Worm (Caenorhabditis elegans): Measurements from ENCODE around the gene srw-16.

Gene srw-16

ce11 chrV:15241259-15241658 lies 33.4 kb downstream of the srw-16 start, which contains the start of gene chil-12:
Gene chil-12, plus strand, starts transcription at chrV:15241559.
- TF ChIP-seq ceh-82 (tag; optimal IDR thresholded peaks at IDR 0.05) = no peak

DNA sequence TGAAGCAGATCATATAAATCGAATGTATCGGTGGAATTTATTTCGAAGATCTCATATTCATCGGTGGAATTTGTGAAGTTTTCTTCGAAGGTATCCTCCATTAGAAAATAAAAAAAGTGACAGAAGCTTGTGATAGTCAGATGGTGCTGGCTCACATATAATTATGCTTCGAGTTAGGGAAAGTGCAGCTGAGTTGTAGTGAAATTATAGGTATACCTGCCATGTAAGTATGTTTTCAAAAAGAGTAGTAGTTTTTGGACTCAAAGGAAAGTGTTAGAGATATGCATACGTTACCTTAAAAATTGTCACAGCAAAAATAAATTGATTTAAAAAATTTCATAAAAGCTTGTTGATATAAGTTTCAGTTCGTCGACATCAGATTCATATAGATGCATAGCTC lies 34.4 kb downstream of the srw-16 start, which contains the start of gene srw-11:
Gene srw-11, minus strand, starts transcription at position 101 of the 400 bp plus-strand sequence.
- TF ChIP-seq daf-12 (tag; optimal IDR thresholded peaks at IDR 0.05) = no peak
- no peak for TF ChIP-seq fkh-2 (tag; optimal IDR thresholded peaks at IDR 0.05)
- no peak for TF ChIP-seq egl-5 (tag; optimal IDR thresholded peaks at IDR 0.05)

ce11 chrV:15238552-15238951 lies 36.1 kb downstream of the srw-16 start, which contains the start of gene srw-12:
Gene srw-12, minus strand, starts transcription at chrV:15238652.
- no peak for TF ChIP-seq sea-2 (GFP tag; optimal IDR thresholded peaks at IDR 0.05)
- no peak for TF ChIP-seq elt-2 (tag; optimal IDR thresholded peaks at IDR 0.05)
- TF ChIP-seq elt-3 (tag; optimal IDR thresholded peaks at IDR 0.05) = no peak
- no peak for TF ChIP-seq nhr-28 (tag; optimal IDR thresholded peaks at IDR 0.05)
- TF ChIP-seq fkh-2 (tag; optimal IDR thresholded peaks at IDR 0.05) = no peak
- no peak for TF ChIP-seq egl-5 (tag; optimal IDR thresholded peaks at IDR 0.05)

ce11 chrV:15235661-15236060 lies 39.0 kb downstream of the srw-16 start, which contains the start of gene nhr-164:
Gene nhr-164, minus strand, starts transcription at chrV:15235761.
- TF ChIP-seq fos-1 (tag; optimal IDR thresholded peaks at IDR 0.05) (no peak), nhr-77 (tag; optimal IDR thresholded peaks at IDR 0.05) (no peak), egl-27 (tag; optimal IDR thresholded peaks at IDR 0.05) (no peak), nfya-1 (tag; optimal IDR thresholded peaks at IDR 0.05; ENCODE audit: insufficient read depth) (no peak), daf-12 (tag; optimal IDR thresholded peaks at IDR 0.05) (no peak), eor-1 (tag; optimal IDR thresholded peaks at IDR 0.05) (no peak), nhr-43 (tag; optimal IDR thresholded peaks at IDR 0.05; ENCODE audit: poor library complexity, severe bottlenecking) (no peak), skn-1 (tag; optimal IDR thresholded peaks at IDR 0.05) (no peak), mml-1 (tag; optimal IDR thresholded peaks at IDR 0.05) (no peak), nhr-25 (tag; optimal IDR thresholded peaks at IDR 0.05) (no peak), aly-2 (tag; optimal IDR thresholded peaks at IDR 0.05) (no peak), hmg-11 (tag; optimal IDR thresholded peaks at IDR 0.05) (no peak)

DNA sequence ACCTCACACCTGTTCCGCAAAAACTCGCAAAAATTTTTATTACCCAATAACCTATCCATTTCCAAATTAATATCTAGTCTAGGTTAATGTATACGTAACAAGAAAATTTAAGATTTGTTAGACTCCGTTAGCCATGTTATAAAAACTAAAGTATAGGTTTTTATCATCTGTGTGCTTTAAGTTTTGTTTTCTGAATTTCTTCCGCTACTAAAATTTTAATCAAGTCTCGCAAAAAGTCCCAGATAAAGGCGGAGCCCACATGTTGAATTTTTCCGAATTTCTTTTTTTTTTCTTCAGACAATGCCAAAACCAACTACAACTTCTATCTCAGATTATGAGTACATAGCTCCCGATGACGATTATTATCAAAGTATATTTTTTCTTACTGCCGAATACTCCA lies 42.5 kb downstream of the srw-16 start, which contains the start of gene srw-13:
Gene srw-13, plus strand, starts transcription at position 301 of the 400 bp plus-strand sequence.
- no peak for TF ChIP-seq R02D3.7 (tag; optimal IDR thresholded peaks at IDR 0.05)
- no peak for TF ChIP-seq nhr-11 (tag; optimal IDR thresholded peaks at IDR 0.05)
- no peak for TF ChIP-seq nhr-76 (tag; optimal IDR thresholded peaks at IDR 0.05)
- no peak for TF ChIP-seq lsy-12 (tag; optimal IDR thresholded peaks at IDR 0.05)
- TF ChIP-seq unc-62 (GFP tag; optimal IDR thresholded peaks at IDR 0.05) = no peak
- no peak for TF ChIP-seq zag-1 (tag; optimal IDR thresholded peaks at IDR 0.05)
- TF ChIP-seq nfya-1 (tag; optimal IDR thresholded peaks at IDR 0.05; ENCODE audit: insufficient read depth) = no peak

DNA sequence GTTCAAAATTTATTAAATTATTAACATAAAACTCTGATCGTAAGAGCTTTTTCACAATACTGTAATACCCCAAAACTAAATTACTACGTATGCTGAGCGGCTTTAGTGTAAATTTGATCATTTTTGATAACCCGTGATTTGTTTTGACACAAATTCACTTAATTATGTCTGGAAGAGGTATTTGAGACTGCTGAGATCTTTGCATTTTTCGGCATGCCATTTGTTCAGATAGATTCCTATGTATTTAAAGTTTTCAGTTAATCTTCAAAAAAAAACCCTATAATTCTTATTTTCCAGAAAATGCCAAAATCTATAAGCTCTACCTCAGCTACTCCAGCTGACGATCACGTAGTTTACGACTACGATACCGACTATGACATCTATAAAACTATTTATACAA lies 44.4 kb downstream of the srw-16 start, which contains the start of gene srw-15:
Gene srw-15, plus strand, starts transcription at position 301 of the 400 bp plus-strand sequence.
- no peak for TF ChIP-seq snpc-4 (tag; optimal IDR thresholded peaks at IDR 0.05)
- no peak for TF ChIP-seq jun-1 (tag; optimal IDR thresholded peaks at IDR 0.05)
- no peak for TF ChIP-seq ztf-11 (tag; optimal IDR thresholded peaks at IDR 0.05)
- no peak for TF ChIP-seq nhr-25 (tag; optimal IDR thresholded peaks at IDR 0.05)
- TF ChIP-seq fkh-10 (GFP tag; optimal IDR thresholded peaks at IDR 0.05) = no peak
- TF ChIP-seq hmg-11 (tag; optimal IDR thresholded peaks at IDR 0.05) = no peak
- TF ChIP-seq fkh-2 (tag; optimal IDR thresholded peaks at IDR 0.05) = no peak
- TF ChIP-seq tbx-2 (tag; optimal IDR thresholded peaks at IDR 0.05) = no peak
- no peak for TF ChIP-seq ama-1 (optimal IDR thresholded peaks at IDR 0.05)
- no peak for TF ChIP-seq nfya-1 (tag; optimal IDR thresholded peaks at IDR 0.05; ENCODE audit: insufficient read depth)
- TF ChIP-seq nhr-12 (tag; optimal IDR thresholded peaks at IDR 0.05) = no peak
- no peak for TF ChIP-seq R02D3.7 (tag; optimal IDR thresholded peaks at IDR 0.05)
- no peak for TF ChIP-seq pha-4 (tag; optimal IDR thresholded peaks at IDR 0.05)
- TF ChIP-seq lsy-12 (tag; optimal IDR thresholded peaks at IDR 0.05) = no peak
- no peak for TF ChIP-seq nhr-77 (tag; optimal IDR thresholded peaks at IDR 0.05)
